Fruit fly (Drosophila melanogaster) whole organism, wandering third instar larva: Measurements from ENCODE around the gene fusl.

ENCODE experiments used
- Abd-B ChIP-seq: fragments of >200 bp; optimal IDR thresholded peaks from 2 replicates; lab custom pipeline; 2017; ENCODE audit warnings: missing biosample characterization, missing genetic modification characterization
- CG32264 ChIP-seq: fragments of 200-800 bp; sonication (Bioruptor generic); optimal IDR thresholded peaks from 2 replicates; lab custom pipeline; 2016; ENCODE audit warnings: missing biosample characterization, missing genetic modification characterization
- CG9705 ChIP-seq: fragments of 200-800 bp; sonication (Bioruptor generic); optimal IDR thresholded peaks from 2 replicates; lab custom pipeline; 2018; ENCODE audit warnings: missing biosample characterization, mild to moderate bottlenecking, missing genetic modification characterization
- Dfd ChIP-seq: fragments of >200 bp; optimal IDR thresholded peaks from 2 replicates; lab custom pipeline; 2017; ENCODE audit warnings: missing biosample characterization, missing genetic modification characterization
- Dif ChIP-seq: fragments of 200-275, 200-300 bp; sonication (Bioruptor generic); optimal IDR thresholded peaks from 2 replicates; lab custom pipeline; 2018; ENCODE audit warnings: missing biosample characterization, missing genetic modification characterization; ENCODE audit not compliant: partially characterized antibody
- HLH106 ChIP-seq: fragments of 200-800 bp; optimal IDR thresholded peaks from 3 replicates; lab custom pipeline; 2019; ENCODE audit warnings: missing biosample characterization, mild to moderate bottlenecking, missing genetic modification characterization, moderate library complexity
- Hnf4 ChIP-seq: fragments of 200-800 bp; sonication (Bioruptor generic); optimal IDR thresholded peaks from 2 replicates; lab custom pipeline; 2016; ENCODE audit warnings: missing biosample characterization, mild to moderate bottlenecking, missing genetic modification characterization
- Hr78 ChIP-seq: fragments of >200 bp; optimal IDR thresholded peaks from 2 replicates; lab custom pipeline; 2017; ENCODE audit warnings: missing biosample characterization, missing genetic modification characterization
- Hr83 ChIP-seq: fragments of 200-300 bp; sonication (Bioruptor generic); optimal IDR thresholded peaks from 2 replicates; lab custom pipeline; 2016; ENCODE audit warnings: missing biosample characterization, mild to moderate bottlenecking, missing genetic modification characterization, moderate library complexity; ENCODE audit not compliant: poor library complexity, severe bottlenecking
- Jra ChIP-seq: sonication (Bioruptor generic); optimal IDR thresholded peaks from 2 replicates; lab custom pipeline; 2016; ENCODE audit warnings: missing biosample characterization, missing genetic modification characterization
- Myc ChIP-seq: fragments of >200 bp; optimal IDR thresholded peaks from 2 replicates; lab custom pipeline; 2017
- N ChIP-seq: fragments of >200 bp; optimal IDR thresholded peaks from 2 replicates; lab custom pipeline; 2018; ENCODE audit warnings: missing biosample characterization, missing external identifiers, missing genetic modification characterization
- OdsH ChIP-seq: fragments of 200-800 bp; sonication (Bioruptor generic); optimal IDR thresholded peaks from 2 replicates; lab custom pipeline; 2016; ENCODE audit warnings: missing biosample characterization, mild to moderate bottlenecking, missing genetic modification characterization
- Rel ChIP-seq, 2 experiments: fragments of 200-800 bp; sonication (Bioruptor generic) in 1 of 2; optimal IDR thresholded peaks; 2 replicates in 1 of 2; 3 replicates in 1 of 2; lab custom pipeline; 2016 to 2019; ENCODE audit warnings: mild to moderate bottlenecking in 2 of 2, missing biosample characterization in 2 of 2, missing genetic modification characterization in 2 of 2, moderate library complexity in 1 of 2
- Sp1 ChIP-seq: fragments of 200-800 bp; sonication (Bioruptor generic); optimal IDR thresholded peaks from 3 replicates; lab custom pipeline; 2019; ENCODE audit warnings: missing biosample characterization, mild to moderate bottlenecking, missing genetic modification characterization, moderate library complexity
- Vsx2 ChIP-seq: fragments of 200-300, 225-300 bp; sonication (Bioruptor generic); optimal IDR thresholded peaks from 2 replicates; lab custom pipeline; 2018; ENCODE audit warnings: missing biosample characterization, missing genetic modification characterization; ENCODE audit not compliant: partially characterized antibody
- br ChIP-seq: fragments of 200-800 bp; sonication (Bioruptor generic); optimal IDR thresholded peaks from 2 replicates; lab custom pipeline; 2016; ENCODE audit warnings: missing biosample characterization, missing genetic modification characterization
- brk ChIP-seq: fragments of 200-800 bp; sonication (Bioruptor generic); optimal IDR thresholded peaks from 2 replicates; lab custom pipeline; 2016; ENCODE audit warnings: missing biosample characterization, mild to moderate bottlenecking, missing genetic modification characterization
- dl ChIP-seq, 2 experiments: fragments of 175-275, 200-275 bp in 1 of 2; fragments of 200-275 bp in 1 of 2; sonication (Bioruptor generic); optimal IDR thresholded peaks; lab custom pipeline; 2018; ENCODE audit warnings: mild to moderate bottlenecking in 2 of 2, missing biosample characterization in 2 of 2, missing genetic modification characterization in 2 of 2, moderate library complexity in 2 of 2; ENCODE audit not compliant: partially characterized antibody in 2 of 2, insufficient read depth in 1 of 2
- dmrt93B ChIP-seq: fragments of 200-800 bp; sonication (Bioruptor generic); optimal IDR thresholded peaks from 2 replicates; lab custom pipeline; 2018; ENCODE audit warnings: missing biosample characterization, mild to moderate bottlenecking, missing genetic modification characterization
- dsf ChIP-seq: sonication (Bioruptor generic); optimal IDR thresholded peaks from 2 replicates; lab custom pipeline; 2016; ENCODE audit warnings: missing biosample characterization, missing genetic modification characterization, borderline replicate concordance
- ey ChIP-seq: fragments of 200-800 bp; sonication (Bioruptor generic); optimal IDR thresholded peaks from 2 replicates; lab custom pipeline; 2016; ENCODE audit warnings: missing biosample characterization, missing genetic modification characterization
- foxo ChIP-seq, 2 experiments: fragments of 200-800 bp; sonication (Bioruptor generic); optimal IDR thresholded peaks; 2 replicates in 1 of 2; 3 replicates in 1 of 2; lab custom pipeline; 2016 to 2017; ENCODE audit warnings: missing biosample characterization in 2 of 2, missing genetic modification characterization in 2 of 2
- fru ChIP-seq: fragments of 200-800 bp; sonication (Bioruptor generic); optimal IDR thresholded peaks from 3 replicates; lab custom pipeline; 2016; ENCODE audit warnings: missing biosample characterization, mild to moderate bottlenecking, missing genetic modification characterization
- h ChIP-seq: fragments of 200-800 bp; sonication (Bioruptor generic); optimal IDR thresholded peaks from 3 replicates; lab custom pipeline; 2016; ENCODE audit warnings: missing biosample characterization, mild to moderate bottlenecking, missing genetic modification characterization
- jim ChIP-seq: fragments of 175-275, 200-325 bp; sonication (Bioruptor generic); optimal IDR thresholded peaks from 2 replicates; lab custom pipeline; 2016; ENCODE audit warnings: missing biosample characterization, mild to moderate bottlenecking, missing genetic modification characterization
- lola ChIP-seq: fragments of >200 bp; optimal IDR thresholded peaks from 2 replicates; lab custom pipeline; 2017; ENCODE audit warnings: missing biosample characterization, missing genetic modification characterization
- pan ChIP-seq: fragments of >200 bp; optimal IDR thresholded peaks from 2 replicates; lab custom pipeline; 2017
- psq ChIP-seq: fragments of 200-800 bp; sonication (Bioruptor generic); optimal IDR thresholded peaks from 3 replicates; lab custom pipeline; 2017; ENCODE audit warnings: missing biosample characterization, mild to moderate bottlenecking, missing genetic modification characterization, moderate library complexity
- rgr ChIP-seq: fragments of 200-800 bp; sonication (Bioruptor generic); optimal IDR thresholded peaks from 3 replicates; lab custom pipeline; 2016; ENCODE audit warnings: missing biosample characterization, mild to moderate bottlenecking, missing genetic modification characterization
- sv ChIP-seq: fragments of 200-800 bp; sonication (Bioruptor generic); optimal IDR thresholded peaks from 3 replicates; lab custom pipeline; 2016; ENCODE audit warnings: missing biosample characterization, missing genetic modification characterization
- tai ChIP-seq: sonication (Bioruptor generic); optimal IDR thresholded peaks from 2 replicates; lab custom pipeline; 2016; ENCODE audit warnings: missing biosample characterization, missing genetic modification characterization
- usp ChIP-seq: fragments of >200 bp; optimal IDR thresholded peaks from 2 replicates; lab custom pipeline; 2017; ENCODE audit warnings: missing biosample characterization, missing genetic modification characterization
- woc ChIP-seq: sonication (Bioruptor generic); optimal IDR thresholded peaks from 2 replicates; lab custom pipeline; 2016; ENCODE audit warnings: missing biosample characterization, mild to moderate bottlenecking, missing genetic modification characterization

fusl gene

dm6 chr2L:5327266-5327621 is 10.6 kb downstream of the fusl start:
- TF ChIP-seq rgr (GFP tag; lab: Kevin White, UChicago): no peak
- no peak for TF ChIP-seq dsf
- TF ChIP-seq Hr78: no peak
- no peak for TF ChIP-seq foxo (GFP tag; optimal IDR thresholded peaks at IDR 0.05; lab: Kevin White, UChicago)
- TF ChIP-seq usp (GFP tag; lab: Kevin White, UChicago): no peak
- TF ChIP-seq Dfd: no peak
- TF ChIP-seq CG9705 (GFP tag; lab: Kevin White, UChicago): no peak
- TF ChIP-seq lola (GFP tag; lab: Kevin White, UChicago): no peak
- TF ChIP-seq fru: no peak
- no peak for TF ChIP-seq dmrt93B
- no peak for TF ChIP-seq N
- no peak for TF ChIP-seq dl (GFP tag; optimal IDR thresholded peaks at IDR 0.05; lab: Kevin White, UChicago; ENCODE audit: insufficient read depth in 1 of 2, partially characterized antibody in 2 of 2)

dm6 chr2L:5326414-5327265 is 11.2 kb downstream of the fusl start, which contains the start of the genes Ncoa6 and cype:
Ncoa6 (minus strand) TSS chr2L:5326683.
cype (plus strand) TSS chr2L:5327227.
- no peak for TF ChIP-seq Abd-B (GFP tag; lab: Kevin White, UChicago)
- TF ChIP-seq pan: no peak
- peak; percentile 12 for TF ChIP-seq dmrt93B
- TF ChIP-seq brk: peak; percentile 71
- TF ChIP-seq foxo (GFP tag; optimal IDR thresholded peaks at IDR 0.05; lab: Kevin White, UChicago): peak in 1 of 2 experiments; percentile 56
- TF ChIP-seq N: no peak
- TF ChIP-seq Vsx2 (GFP tag; lab: Kevin White, UChicago): no peak
- TF ChIP-seq psq (GFP tag; lab: Kevin White, UChicago): peak; percentile 7
- TF ChIP-seq tai (GFP tag; lab: Kevin White, UChicago): no peak
- peak; percentile 29 for TF ChIP-seq CG9705 (GFP tag; lab: Kevin White, UChicago)
- TF ChIP-seq h: peak; percentile 15
- peak; percentile 72 for TF ChIP-seq Hr83 (GFP tag; lab: Kevin White, UChicago)
- no peak for TF ChIP-seq Hr78
- no peak for TF ChIP-seq dsf
- TF ChIP-seq Jra (GFP tag; lab: Kevin White, UChicago): peak; percentile 15
- TF ChIP-seq Rel (GFP tag; optimal IDR thresholded peaks at IDR 0.05; lab: Kevin White, UChicago): no peak
- TF ChIP-seq Rel (tag; optimal IDR thresholded peaks at IDR 0.05; lab: Kevin White, UChicago): peak; percentile 64
- no peak for TF ChIP-seq jim
- peak; percentile 19 for TF ChIP-seq OdsH (GFP tag; lab: Kevin White, UChicago)
- TF ChIP-seq ey (GFP tag; lab: Kevin White, UChicago): peak; percentile 24
- peak; percentile 6 for TF ChIP-seq woc (GFP tag; lab: Kevin White, UChicago)
- TF ChIP-seq Hnf4: peak; percentile 8
- peak; percentile 25 for TF ChIP-seq rgr (GFP tag; lab: Kevin White, UChicago)
- TF ChIP-seq HLH106 (tag; lab: Kevin White, UChicago): peak; percentile 73
- TF ChIP-seq Sp1 (GFP tag; lab: Kevin White, UChicago): peak; percentile 55
- peak; percentile 60 for TF ChIP-seq sv (GFP tag; lab: Kevin White, UChicago)
- TF ChIP-seq, all 38 proteins: peak for 17

dm6 chr2L:5324958-5325850 is 12.7 kb downstream of the fusl start:
- TF ChIP-seq lola (GFP tag; lab: Kevin White, UChicago): no peak
- TF ChIP-seq woc (GFP tag; lab: Kevin White, UChicago): peak; percentile 16
- TF ChIP-seq Myc (lab: Kevin White, UChicago): no peak
- TF ChIP-seq ey (GFP tag; lab: Kevin White, UChicago): peak; percentile 78
- TF ChIP-seq N: peak; percentile 46
- peak; percentile 66 for TF ChIP-seq fru
- TF ChIP-seq Hr83 (GFP tag; lab: Kevin White, UChicago): peak; percentile 37
- TF ChIP-seq Abd-B (GFP tag; lab: Kevin White, UChicago): no peak
- peak; percentile 22 for TF ChIP-seq CG32264
- TF ChIP-seq Rel (GFP tag; optimal IDR thresholded peaks at IDR 0.05; lab: Kevin White, UChicago): no peak
- TF ChIP-seq Rel (tag; optimal IDR thresholded peaks at IDR 0.05; lab: Kevin White, UChicago): peak; percentile 81
- peak; percentile 83 for TF ChIP-seq rgr (GFP tag; lab: Kevin White, UChicago)
- TF ChIP-seq Sp1 (GFP tag; lab: Kevin White, UChicago): peak; percentile 72
- TF ChIP-seq OdsH (GFP tag; lab: Kevin White, UChicago): peak; percentile 79
- peak; percentile 47 for TF ChIP-seq Dif (GFP tag; lab: Kevin White, UChicago)
- peak in 1 of 2 experiments; percentile 88 for TF ChIP-seq foxo (GFP tag; optimal IDR thresholded peaks at IDR 0.05; lab: Kevin White, UChicago)
- no peak for TF ChIP-seq sv (GFP tag; lab: Kevin White, UChicago)
- peak; percentile 90 for TF ChIP-seq psq (GFP tag; lab: Kevin White, UChicago)
- peak; percentile 80 for TF ChIP-seq h
- TF ChIP-seq HLH106 (tag; lab: Kevin White, UChicago): peak; percentile 64
- peak; percentile 45 for TF ChIP-seq br
- TF ChIP-seq jim: peak; percentile 84
